Worm (Caenorhabditis elegans): Measurements from ENCODE around the gene che-12.
A peak's percentile ranks its signal among the peaks of the same experiment; 100 is the strongest.

Gene che-12

DNA sequence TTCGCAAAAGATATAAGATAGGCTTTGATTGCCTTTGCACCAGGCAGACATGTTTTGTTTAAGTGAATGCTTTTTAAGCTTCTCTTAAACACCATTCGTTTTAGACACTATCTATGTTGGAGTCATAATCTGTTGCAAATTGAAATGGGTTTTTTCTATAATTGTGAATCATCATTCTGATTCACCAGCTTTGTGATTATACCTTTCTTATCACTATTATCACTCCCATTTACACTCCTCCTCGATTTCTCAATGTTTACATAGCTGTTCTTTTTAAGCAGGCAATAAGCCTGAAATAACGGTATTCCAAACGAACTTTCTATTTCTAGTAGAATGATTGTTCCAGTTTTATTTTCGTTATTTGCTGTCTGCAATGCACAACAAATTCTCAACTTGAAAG lies 10.1 kb downstream of the che-12 start, which contains the start of gene B0024.4:
Gene B0024.4 (plus strand): TSS at position 301 of the 400 bp plus-strand sequence.
- TF ChIP-seq pha-4 (tag; optimal IDR thresholded peaks at IDR 0.05): no peak
- no peak for TF ChIP-seq dpl-1 (GFP tag; optimal IDR thresholded peaks at IDR 0.05)
- no peak for TF ChIP-seq atf-7 (tag; optimal IDR thresholded peaks at IDR 0.05)
- TF ChIP-seq nfyb-1 (GFP tag; IDR thresholded peaks at IDR 0.05): no peak
- no peak for TF ChIP-seq athp-1 (tag; optimal IDR thresholded peaks at IDR 0.05)
- no peak for TF ChIP-seq unc-130 (GFP tag; optimal IDR thresholded peaks at IDR 0.05)
- no peak for TF ChIP-seq rec-8 (tag; optimal IDR thresholded peaks at IDR 0.05)
- no peak for TF ChIP-seq F37B4.10 (GFP tag; IDR thresholded peaks at IDR 0.05)
- TF ChIP-seq F52B5.7 (tag; optimal IDR thresholded peaks at IDR 0.05): no peak
- TF ChIP-seq zim-3 (tag; optimal IDR thresholded peaks at IDR 0.05): no peak
- TF ChIP-seq nhr-80 (tag; optimal IDR thresholded peaks at IDR 0.05): no peak
- TF ChIP-seq nhr-27 (tag; optimal IDR thresholded peaks at IDR 0.05): no peak
- TF ChIP-seq pbrm-1 (GFP tag; IDR thresholded peaks at IDR 0.05): no peak
- TF ChIP-seq F57A8.1 (GFP tag; optimal IDR thresholded peaks at IDR 0.05): no peak
- no peak for TF ChIP-seq ama-1 (optimal IDR thresholded peaks at IDR 0.05)
- no peak for TF ChIP-seq ama-1 (GFP tag; optimal IDR thresholded peaks at IDR 0.05)
- no peak for TF ChIP-seq aptf-3 (GFP tag; IDR thresholded peaks at IDR 0.05)
- TF ChIP-seq attf-5 (GFP tag; optimal IDR thresholded peaks at IDR 0.05): no peak

ce11 chrV:10294549-10294948 lies 12.6 kb downstream of the che-12 start, which contains the start of gene col-150:
Gene col-150, minus strand, starts transcription at chrV:10294649.
- no peak for TF ChIP-seq F52B5.7 (tag; optimal IDR thresholded peaks at IDR 0.05)
- TF ChIP-seq mcd-1 (GFP tag; IDR thresholded peaks at IDR 0.05): no peak
- no peak for TF ChIP-seq hmg-20 (GFP tag; IDR thresholded peaks at IDR 0.05)
- TF ChIP-seq let-526 (GFP tag; IDR thresholded peaks at IDR 0.05): no peak
- no peak for TF ChIP-seq unc-62 (GFP tag; optimal IDR thresholded peaks at IDR 0.05)

DNA sequence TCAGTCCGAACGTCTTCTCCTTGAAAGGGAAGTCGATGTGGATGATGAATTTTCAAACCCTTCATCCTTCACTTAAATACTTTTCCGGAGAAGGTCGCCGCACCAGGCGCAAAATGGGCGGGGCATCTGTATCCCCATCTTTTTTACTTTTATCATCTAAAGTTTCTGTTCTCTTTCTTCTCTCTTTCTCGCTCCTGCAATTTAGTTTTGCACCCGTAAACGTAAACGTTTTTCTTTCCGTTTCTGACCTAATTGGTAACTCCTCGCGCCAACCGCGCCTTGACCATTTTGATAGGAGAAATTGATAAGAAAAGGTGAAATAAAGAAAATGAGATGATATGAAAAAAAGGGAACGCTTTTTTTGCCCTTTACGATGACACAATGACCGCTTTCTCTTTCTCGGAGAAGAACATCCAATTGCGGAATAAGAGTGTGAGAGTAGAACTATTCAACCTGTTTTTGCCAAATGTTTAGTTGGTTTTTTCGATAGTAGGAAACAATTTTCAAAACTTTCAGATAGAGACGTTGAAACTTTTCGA lies 14.3 kb downstream of the che-12 start, which contains the start of gene col-149:
Gene col-149 (minus strand): TSS at position 51 of the 539 bp plus-strand sequence.
- TF ChIP-seq nhr-80 (tag; optimal IDR thresholded peaks at IDR 0.05): peak; percentile 32
- TF ChIP-seq gei-17 (GFP tag; optimal IDR thresholded peaks at IDR 0.05): no peak

DNA sequence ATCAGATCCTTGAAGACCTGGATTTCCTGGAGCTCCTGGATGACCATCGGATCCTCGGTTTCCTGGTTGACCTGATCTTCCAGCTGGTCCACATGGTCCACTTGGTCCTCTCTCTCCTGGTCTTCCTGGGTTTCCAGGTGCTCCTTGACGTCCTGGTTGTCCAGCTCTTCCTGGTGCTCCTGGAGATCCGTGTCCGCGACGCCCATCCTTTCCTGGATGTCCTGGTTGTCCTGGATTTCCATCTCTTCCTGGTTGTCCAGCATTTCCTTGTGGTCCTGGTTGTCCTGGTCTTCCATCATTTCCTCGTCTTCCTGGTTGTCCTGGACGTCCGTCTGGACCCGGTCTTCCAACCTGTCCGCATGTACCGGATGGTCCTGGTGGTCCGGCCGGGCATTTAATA lies 15.3 kb downstream of the che-12 start:
- TF ChIP-seq him-1 (tag; optimal IDR thresholded peaks at IDR 0.05): no peak
- TF ChIP-seq nhr-179 (tag; optimal IDR thresholded peaks at IDR 0.05): no peak
- no peak for TF ChIP-seq aptf-2 (GFP tag; conservative IDR thresholded peaks at IDR 0.05)
- TF ChIP-seq egrh-3 (GFP tag; IDR thresholded peaks at IDR 0.05): no peak; the same call in 1 of the 2 replicates
- no peak for TF ChIP-seq Y53F4B.3 (GFP tag; IDR thresholded peaks at IDR 0.05)
- no peak for TF ChIP-seq F37B4.10 (GFP tag; IDR thresholded peaks at IDR 0.05)
- no peak for TF ChIP-seq somi-1 (GFP tag; optimal IDR thresholded peaks at IDR 0.05)
- TF ChIP-seq dpl-1 (GFP tag; optimal IDR thresholded peaks at IDR 0.05): no peak
- TF ChIP-seq repo-1 (tag; optimal IDR thresholded peaks at IDR 0.05): no peak
- TF ChIP-seq F10E7.11 (tag; optimal IDR thresholded peaks at IDR 0.05): no peak
- no peak for TF ChIP-seq atf-7 (tag; optimal IDR thresholded peaks at IDR 0.05)
- no peak for TF ChIP-seq ekl-4 (GFP tag; IDR thresholded peaks at IDR 0.05)

- TF ChIP-seq snpc-4 (GFP tag; optimal IDR thresholded peaks at IDR 0.05): no peak
- TF ChIP-seq snpc-4 (tag; optimal IDR thresholded peaks at IDR 0.05): no peak
- no peak for TF ChIP-seq C06A6.2 (GFP tag; conservative IDR thresholded peaks at IDR 0.05)
- no peak for TF ChIP-seq efl-1 (GFP tag; optimal IDR thresholded peaks at IDR 0.05)
- no peak for TF ChIP-seq hlh-26 (GFP tag; conservative IDR thresholded peaks at IDR 0.05)
- TF ChIP-seq rcor-1 (GFP tag; IDR thresholded peaks at IDR 0.05): no peak
- TF ChIP-seq F49E8.2 (tag; optimal IDR thresholded peaks at IDR 0.05; ENCODE audit: insufficient read depth): no peak
- TF ChIP-seq sdz-38 (tag; optimal IDR thresholded peaks at IDR 0.05): no peak
- no peak for TF ChIP-seq nhr-120 (GFP tag; IDR thresholded peaks at IDR 0.05)
- no peak for TF ChIP-seq xnd-1 (tag; optimal IDR thresholded peaks at IDR 0.05)
- no peak for TF ChIP-seq ztf-22 (GFP tag; optimal IDR thresholded peaks at IDR 0.05)
- no peak for TF ChIP-seq egl-18 (GFP tag; IDR thresholded peaks at IDR 0.05)
- no peak for TF ChIP-seq lag-1 (GFP tag; IDR thresholded peaks at IDR 0.05)
Measured at ce11 chrV:10289743-10290142, 17.4 kb downstream of the che-12 start, which contains the start of gene B0024.15. Gene B0024.15, plus strand, starts transcription at chrV:10290043.

Measured in whole organism, young adult.